Fruit fly (Drosophila melanogaster) whole organism, pupa: ENCODE data around the gene ari-1.

Experiments used
- CG10348 ChIP-seq: fragments of 200-800 bp; sonication (Bioruptor generic); IDR thresholded peaks from 2 replicates; pipeline ENCODE4 v1.3.6; 2022; ENCODE audit warnings: missing biosample characterization, missing genetic modification characterization
- CG12605 ChIP-seq: fragments of 200-800 bp; sonication (Bioruptor generic); IDR thresholded peaks from 2 replicates; pipeline ENCODE4 v1.3.6; 2022; ENCODE audit warnings: missing biosample characterization, missing genetic modification characterization
- CG13204 ChIP-seq: fragments of 200-800 bp; sonication (Bioruptor generic); optimal IDR thresholded peaks from 2 replicates; lab custom pipeline; 2018; ENCODE audit warnings: missing biosample characterization, mild to moderate bottlenecking, missing genetic modification characterization, moderate library complexity
- CG14655 ChIP-seq: fragments of 200-800 bp; sonication (Bioruptor generic); optimal IDR thresholded peaks from 3 replicates; lab custom pipeline; 2017; ENCODE audit warnings: mild to moderate bottlenecking, missing biosample characterization, missing genetic modification reagents, missing genetic modification characterization
- CG15710 ChIP-seq: fragments of 200-800 bp; sonication (Bioruptor generic); optimal IDR thresholded peaks from 2 replicates; lab custom pipeline; 2018; ENCODE audit warnings: missing biosample characterization, mild to moderate bottlenecking, missing genetic modification characterization, moderate library complexity
- CG17806 ChIP-seq: fragments of 200-800 bp; sonication (Bioruptor generic); optimal IDR thresholded peaks from 2 replicates; lab custom pipeline; 2018; ENCODE audit warnings: missing biosample characterization, mild to moderate bottlenecking, missing genetic modification characterization, moderate library complexity
- CG32121 ChIP-seq: fragments of 200-800 bp; sonication (Bioruptor generic); IDR thresholded peaks from 2 replicates; pipeline ENCODE4 v1.3.6; 2022; ENCODE audit warnings: missing biosample characterization, missing genetic modification characterization
- CG34367 ChIP-seq: fragments of 200-800 bp; sonication (Bioruptor generic); optimal IDR thresholded peaks from 2 replicates; lab custom pipeline; 2018; ENCODE audit warnings: missing biosample characterization, mild to moderate bottlenecking, missing genetic modification characterization
- CG4496 ChIP-seq: fragments of 200-800 bp; sonication (Bioruptor generic); IDR thresholded peaks from 3 replicates; pipeline ENCODE4 v1.3.6; 2022; ENCODE audit warnings: missing biosample characterization, missing genetic modification characterization
- CG8159 ChIP-seq: fragments of 200-800 bp; sonication (Bioruptor generic); optimal IDR thresholded peaks from 3 replicates; lab custom pipeline; 2018; ENCODE audit warnings: missing biosample characterization, mild to moderate bottlenecking, missing genetic modification characterization, moderate library complexity
- CG8301 ChIP-seq: fragments of 200-800 bp; sonication (Bioruptor generic); optimal IDR thresholded peaks from 2 replicates; lab custom pipeline; 2018; ENCODE audit warnings: missing biosample characterization, mild to moderate bottlenecking, missing genetic modification characterization
- CG9948 ChIP-seq: fragments of 200-800 bp; sonication (Bioruptor generic); optimal IDR thresholded peaks from 2 replicates; lab custom pipeline; 2018; ENCODE audit warnings: missing biosample characterization, mild to moderate bottlenecking, missing genetic modification characterization, moderate library complexity
- D1 ChIP-seq: fragments of 200-800 bp; sonication (Bioruptor generic); optimal IDR thresholded peaks from 2 replicates; lab custom pipeline; 2018; ENCODE audit warnings: missing biosample characterization, mild to moderate bottlenecking, missing genetic modification characterization, moderate library complexity
- EcR ChIP-seq: fragments of 200-800 bp; sonication (Bioruptor generic); optimal IDR thresholded peaks from 3 replicates; lab custom pipeline; 2019; ENCODE audit warnings: missing biosample characterization, missing genetic modification characterization, mild to moderate bottlenecking, moderate library complexity, missing genetic modification reagents
- Ets98B ChIP-seq: fragments of 200-800 bp; sonication (Bioruptor generic); IDR thresholded peaks from 2 replicates; pipeline ENCODE4 v1.3.6; 2022; ENCODE audit warnings: missing biosample characterization, missing genetic modification characterization
- Pif1A ChIP-seq: fragments of 200-800 bp; sonication (Bioruptor generic); optimal IDR thresholded peaks from 3 replicates; lab custom pipeline; 2016; ENCODE audit warnings: missing biosample characterization, missing genetic modification characterization
- Pif1B ChIP-seq: fragments of 200-800 bp; sonication (Bioruptor generic); optimal IDR thresholded peaks from 3 replicates; lab custom pipeline; 2016; ENCODE audit warnings: missing biosample characterization, missing genetic modification characterization
- Snoo ChIP-seq: fragments of 200-800 bp; sonication (Bioruptor generic); optimal IDR thresholded peaks from 3 replicates; lab custom pipeline; 2017; ENCODE audit warnings: missing biosample characterization, mild to moderate bottlenecking, missing genetic modification characterization, inconsistent platforms
- fd96Ca ChIP-seq: fragments of 200-800 bp; sonication (Bioruptor generic); IDR thresholded peaks from 3 replicates; pipeline ENCODE4 v1.3.6; 2022; ENCODE audit warnings: missing biosample characterization, missing genetic modification characterization
- gl ChIP-seq: fragments of 200-800 bp; sonication (Bioruptor generic); optimal IDR thresholded peaks from 2 replicates; lab custom pipeline; 2018; ENCODE audit warnings: missing biosample characterization, mild to moderate bottlenecking, missing genetic modification characterization
- rn ChIP-seq: fragments of 200-800 bp; sonication (Bioruptor generic); IDR thresholded peaks from 2 replicates; pipeline ENCODE4 v1.3.6; 2022; ENCODE audit warnings: missing biosample characterization, missing genetic modification characterization

ari-1 gene

dm6 chrX:18092126-18092525 lies 45.5 kb downstream of the ari-1 start:
- TF ChIP-seq gl (tag; lab: Kevin White, UChicago) (no peak), CG8159 (tag; lab: Kevin White, UChicago) (no peak), EcR (GFP tag; lab: Kevin White, UChicago) (no peak), Snoo (tag; lab: Kevin White, UChicago) (no peak), CG10348 (GFP tag; lab: Robert Waterston, UW) (no peak), CG17806 (tag; lab: Kevin White, UChicago) (no peak), fd96Ca (GFP tag; lab: Robert Waterston, UW) (no peak), CG34367 (tag; lab: Kevin White, UChicago) (no peak), rn (GFP tag; lab: Robert Waterston, UW) (no peak), CG8301 (tag; lab: Kevin White, UChicago) (no peak), CG9948 (no peak), Ets98B (GFP tag; lab: Robert Waterston, UW) (no peak), CG4496 (GFP tag; lab: Robert Waterston, UW) (no peak), Pif1A (no peak), Pif1B (GFP tag; lab: Kevin White, UChicago) (no peak), CG13204 (GFP tag; lab: Kevin White, UChicago) (no peak), CG14655 (GFP tag; lab: Kevin White, UChicago) (no peak), CG32121 (GFP tag; lab: Robert Waterston, UW) (no peak)
- TF ChIP-seq, all 21 proteins: peak for 0

- TF ChIP-seq CG15710 (tag; lab: Kevin White, UChicago) (peak; percentile 37), D1 (tag; lab: Kevin White, UChicago) (no peak), CG12605 (GFP tag; lab: Robert Waterston, UW) (peak; percentile 81; the same call in 1 of the 2 replicates), CG9948 (peak; percentile 29), gl (tag; lab: Kevin White, UChicago) (peak; percentile 95), Pif1A (peak; percentile 79), CG34367 (tag; lab: Kevin White, UChicago) (peak; percentile 73), CG8301 (tag; lab: Kevin White, UChicago) (peak; percentile 70), Snoo (tag; lab: Kevin White, UChicago) (peak; percentile 58), CG17806 (tag; lab: Kevin White, UChicago) (peak; percentile 50), CG4496 (GFP tag; lab: Robert Waterston, UW) (peak; percentile 79), CG10348 (GFP tag; lab: Robert Waterston, UW) (no peak), fd96Ca (GFP tag; lab: Robert Waterston, UW) (peak; percentile 55; the same call in 1 of the 3 replicates), Ets98B (GFP tag; lab: Robert Waterston, UW) (peak; percentile 67), Pif1B (GFP tag; lab: Kevin White, UChicago) (peak; percentile 83), CG8159 (tag; lab: Kevin White, UChicago) (peak; percentile 59), CG32121 (GFP tag; lab: Robert Waterston, UW) (peak; percentile 52; the same call in 1 of the 2 replicates), rn (GFP tag; lab: Robert Waterston, UW) (no peak), CG13204 (GFP tag; lab: Kevin White, UChicago) (peak; percentile 83), CG14655 (GFP tag; lab: Kevin White, UChicago) (peak; percentile 79), EcR (GFP tag; lab: Kevin White, UChicago) (peak; percentile 42)
Observed at dm6 chrX:18091159-18091676, 46.4 kb downstream of the ari-1 start, which contains the start of gene scu. Gene scu, plus strand, starts transcription at chrX:18091259.

dm6 chrX:18090333-18090732 lies 47.3 kb downstream of the ari-1 start, which contains the start of gene Swt1:
Gene Swt1, minus strand, starts transcription at chrX:18090509.
- TF ChIP-seq CG12605 (GFP tag; lab: Robert Waterston, UW): no peak
- no peak for TF ChIP-seq Ets98B (GFP tag; lab: Robert Waterston, UW)
- TF ChIP-seq CG13204 (GFP tag; lab: Kevin White, UChicago): no peak
- no peak for TF ChIP-seq Pif1A
- TF ChIP-seq CG14655 (GFP tag; lab: Kevin White, UChicago): no peak
- TF ChIP-seq gl (tag; lab: Kevin White, UChicago): no peak
- TF ChIP-seq Pif1B (GFP tag; lab: Kevin White, UChicago): no peak
- no peak for TF ChIP-seq D1 (tag; lab: Kevin White, UChicago)
- no peak for TF ChIP-seq CG32121 (GFP tag; lab: Robert Waterston, UW)
- no peak for TF ChIP-seq CG8301 (tag; lab: Kevin White, UChicago)
- no peak for TF ChIP-seq rn (GFP tag; lab: Robert Waterston, UW)
- no peak for TF ChIP-seq CG4496 (GFP tag; lab: Robert Waterston, UW)
- no peak for TF ChIP-seq CG17806 (tag; lab: Kevin White, UChicago)
- no peak for TF ChIP-seq CG34367 (tag; lab: Kevin White, UChicago)
- no peak for TF ChIP-seq Snoo (tag; lab: Kevin White, UChicago)

dm6 chrX:18088432-18088831 lies 49.2 kb downstream of the ari-1 start, which contains the start of gene CG7536:
Gene CG7536, minus strand, starts transcription at chrX:18088532.
- no peak for TF ChIP-seq Snoo (tag; lab: Kevin White, UChicago)
- no peak for TF ChIP-seq CG8301 (tag; lab: Kevin White, UChicago)
- TF ChIP-seq, all 21 proteins: peak for 0

dm6 chrX:18085470-18085797 lies 52.1 kb downstream of the ari-1 start, which contains the start of gene Ada3:
Gene Ada3, plus strand, starts transcription at chrX:18085761.
- no peak for TF ChIP-seq EcR (GFP tag; lab: Kevin White, UChicago)
- TF ChIP-seq CG10348 (GFP tag; lab: Robert Waterston, UW): no peak
- no peak for TF ChIP-seq D1 (tag; lab: Kevin White, UChicago)
- TF ChIP-seq CG8301 (tag; lab: Kevin White, UChicago): peak; percentile 60
- TF ChIP-seq fd96Ca (GFP tag; lab: Robert Waterston, UW): peak; percentile 59; the same call in 2 of the 3 replicates
- TF ChIP-seq Ets98B (GFP tag; lab: Robert Waterston, UW): peak; percentile 66
- TF ChIP-seq CG15710 (tag; lab: Kevin White, UChicago): peak; percentile 74
- peak; percentile 36 for TF ChIP-seq Pif1B (GFP tag; lab: Kevin White, UChicago)
- TF ChIP-seq rn (GFP tag; lab: Robert Waterston, UW): peak; percentile 30; the same call in 1 of the 2 replicates
- TF ChIP-seq Snoo (tag; lab: Kevin White, UChicago): peak; percentile 70
- TF ChIP-seq CG4496 (GFP tag; lab: Robert Waterston, UW): peak; percentile 77
- TF ChIP-seq CG13204 (GFP tag; lab: Kevin White, UChicago): peak; percentile 18
- peak; percentile 48 for TF ChIP-seq CG34367 (tag; lab: Kevin White, UChicago)
- no peak for TF ChIP-seq gl (tag; lab: Kevin White, UChicago)
- peak; percentile 72 for TF ChIP-seq CG8159 (tag; lab: Kevin White, UChicago)
- TF ChIP-seq Pif1A: peak; percentile 62
- 0 out of 2 replicates have a peak, but pooled peaks have one; percentile 22 for TF ChIP-seq CG12605 (GFP tag; lab: Robert Waterston, UW)
- 0 out of 2 replicates have a peak, but pooled peaks have one; percentile 27 for TF ChIP-seq CG32121 (GFP tag; lab: Robert Waterston, UW)
- TF ChIP-seq CG17806 (tag; lab: Kevin White, UChicago): peak; percentile 57
- TF ChIP-seq CG14655 (GFP tag; lab: Kevin White, UChicago): peak; percentile 73
- peak; percentile 71 for TF ChIP-seq CG9948
